Fruit fly (Drosophila melanogaster) whole organism, embryonic: ENCODE data around the gene meigo.

Experiments used
- Ada2b ChIP-seq: fragments of 200-800 bp; sonication (Bioruptor generic); IDR thresholded peaks from 2 replicates; pipeline ENCODE4 v1.3.6; 2022; ENCODE audit warnings: missing biosample characterization, missing genetic modification characterization
- Asciz ChIP-seq: fragments of 200-800 bp; sonication (Bioruptor generic); optimal IDR thresholded peaks from 2 replicates; lab custom pipeline; 2017; ENCODE audit warnings: missing biosample characterization, mild to moderate bottlenecking, missing genetic modification characterization, missing genetic modification reagents
- Atf-2 ChIP-seq: fragments of 200-800 bp; sonication (Bioruptor generic); optimal IDR thresholded peaks from 2 replicates; lab custom pipeline; 2016; ENCODE audit warnings: missing biosample characterization, missing genetic modification characterization
- Atf3 ChIP-seq: fragments of 200-800 bp; sonication (Bioruptor generic); optimal IDR thresholded peaks from 3 replicates; lab custom pipeline; 2016; ENCODE audit warnings: missing biosample characterization, missing genetic modification characterization
- CG10274 ChIP-seq: fragments of 200-800 bp; sonication (Bioruptor generic); optimal IDR thresholded peaks from 3 replicates; lab custom pipeline; 2017; ENCODE audit warnings: missing biosample characterization, mild to moderate bottlenecking, missing genetic modification characterization
- CG10431 ChIP-seq: fragments of 200-800 bp; sonication (Bioruptor generic); optimal IDR thresholded peaks from 3 replicates; lab custom pipeline; 2018; ENCODE audit warnings: missing biosample characterization, mild to moderate bottlenecking, missing genetic modification characterization
- CG10959 ChIP-seq: fragments of 200-800 bp; sonication (Bioruptor generic); IDR thresholded peaks from 2 replicates; pipeline ENCODE4 v1.3.6; 2022; ENCODE audit warnings: missing biosample characterization, missing genetic modification characterization
- CG1233 ChIP-seq: fragments of 200-800 bp; sonication (Bioruptor generic); optimal IDR thresholded peaks from 4 replicates; lab custom pipeline; 2018; ENCODE audit warnings: missing biosample characterization, mild to moderate bottlenecking, missing genetic modification characterization
- CG12942 ChIP-seq: fragments of 200-800 bp; sonication (Bioruptor generic); optimal IDR thresholded peaks from 3 replicates; lab custom pipeline; 2016; ENCODE audit warnings: missing biosample characterization, missing genetic modification characterization
- CG13624 ChIP-seq: fragments of 200-800 bp; sonication (Bioruptor generic); optimal IDR thresholded peaks from 2 replicates; lab custom pipeline; 2016; ENCODE audit warnings: missing biosample characterization, missing genetic modification characterization
- CG14667 ChIP-seq: fragments of 200-800 bp; sonication (Bioruptor generic); IDR thresholded peaks from 2 replicates; pipeline ENCODE4 v1.3.6; 2022; ENCODE audit warnings: missing biosample characterization, missing genetic modification characterization
- CG1529 ChIP-seq: fragments of 200-800 bp; sonication (Bioruptor generic); optimal IDR thresholded peaks from 3 replicates; lab custom pipeline; 2018; ENCODE audit warnings: missing biosample characterization, missing genetic modification characterization
- CG17359 ChIP-seq: fragments of 200-800 bp; sonication (Bioruptor generic); optimal IDR thresholded peaks from 3 replicates; lab custom pipeline; 2018; ENCODE audit warnings: missing biosample characterization, mild to moderate bottlenecking, missing genetic modification characterization, moderate library complexity
- CG17385 ChIP-seq: fragments of 200-800 bp; sonication (Bioruptor generic); optimal IDR thresholded peaks from 3 replicates; lab custom pipeline; 2018; ENCODE audit warnings: missing biosample characterization, mild to moderate bottlenecking, missing genetic modification characterization
- CG17612 ChIP-seq: fragments of 200-800 bp; sonication (Bioruptor generic); IDR thresholded peaks from 2 replicates; pipeline ENCODE4 v1.3.6; 2022; ENCODE audit warnings: missing biosample characterization, missing genetic modification characterization
- CG18599 ChIP-seq: fragments of 200-800 bp; sonication (Bioruptor generic); optimal IDR thresholded peaks from 3 replicates; lab custom pipeline; 2017; ENCODE audit warnings: missing biosample characterization, missing genetic modification characterization, mild to moderate bottlenecking, moderate library complexity, missing genetic modification reagents
- CG2120 ChIP-seq: fragments of 200-800 bp; sonication (Bioruptor generic); optimal IDR thresholded peaks from 3 replicates; lab custom pipeline; 2016; ENCODE audit warnings: missing biosample characterization, missing genetic modification characterization
- CG2202 ChIP-seq: fragments of 200-800 bp; sonication (Bioruptor generic); optimal IDR thresholded peaks from 2 replicates; lab custom pipeline; 2018; ENCODE audit warnings: missing biosample characterization, mild to moderate bottlenecking, missing genetic modification characterization
- CG2678 ChIP-seq: fragments of 200-800 bp; sonication (Bioruptor generic); optimal IDR thresholded peaks from 3 replicates; lab custom pipeline; 2019; ENCODE audit warnings: missing biosample characterization, mild to moderate bottlenecking, missing genetic modification characterization, moderate library complexity
- CG32772 ChIP-seq: fragments of 200-800 bp; sonication (Bioruptor generic); IDR thresholded peaks from 2 replicates; pipeline ENCODE4 v1.3.6; 2022; ENCODE audit warnings: missing biosample characterization, missing genetic modification characterization
- CG3281 ChIP-seq: fragments of 200-800 bp; sonication (Bioruptor generic); optimal IDR thresholded peaks from 3 replicates; lab custom pipeline; 2017; ENCODE audit warnings: missing biosample characterization, mild to moderate bottlenecking, missing genetic modification characterization
- CG34422 ChIP-seq: fragments of 200-800 bp; sonication (Bioruptor generic); IDR thresholded peaks from 3 replicates; pipeline ENCODE4 v1.3.6; 2022; ENCODE audit warnings: missing biosample characterization, missing genetic modification characterization
- CG43689 ChIP-seq: fragments of 200-800 bp; sonication (Bioruptor generic); IDR thresholded peaks from 2 replicates; pipeline ENCODE4 v1.3.6; 2022; ENCODE audit warnings: missing biosample characterization, missing genetic modification characterization
- CG4404 ChIP-seq: fragments of 200-800 bp; sonication (Bioruptor generic); IDR thresholded peaks from 2 replicates; pipeline ENCODE4 v1.3.6; 2022; ENCODE audit warnings: missing biosample characterization, missing genetic modification characterization
- CG5180 ChIP-seq: fragments of 200-800 bp; sonication (Bioruptor generic); optimal IDR thresholded peaks from 3 replicates; lab custom pipeline; 2017; ENCODE audit warnings: missing biosample characterization, missing genetic modification characterization, mild to moderate bottlenecking, moderate library complexity, missing genetic modification reagents
- CG7963 ChIP-seq: fragments of 200-800 bp; sonication (Bioruptor generic); IDR thresholded peaks from 3 replicates; pipeline ENCODE4 v1.3.6; 2022; ENCODE audit warnings: missing biosample characterization, missing genetic modification characterization; ENCODE audit not compliant: partially characterized antibody
- CG8944 ChIP-seq: fragments of 200-800 bp; sonication (Bioruptor generic); optimal IDR thresholded peaks from 3 replicates; lab custom pipeline; 2016; ENCODE audit warnings: missing biosample characterization, missing genetic modification characterization
- CG9609 ChIP-seq: fragments of 200-800 bp; sonication (Bioruptor generic); optimal IDR thresholded peaks from 3 replicates; lab custom pipeline; 2016; ENCODE audit warnings: missing biosample characterization, missing genetic modification characterization
- Doc3 ChIP-seq: fragments of 200-800 bp; sonication (Bioruptor generic); IDR thresholded peaks from 3 replicates; pipeline ENCODE4 v1.3.6; 2022; ENCODE audit warnings: missing biosample characterization, missing genetic modification characterization; ENCODE audit not compliant: partially characterized antibody
- Dp ChIP-seq: fragments of 200-800 bp; sonication (Bioruptor generic); optimal IDR thresholded peaks from 2 replicates; lab custom pipeline; 2018; ENCODE audit warnings: missing biosample characterization, mild to moderate bottlenecking, missing genetic modification characterization, moderate library complexity
- H2.0 ChIP-seq: fragments of 200-800 bp; sonication (Bioruptor generic); IDR thresholded peaks from 2 replicates; pipeline ENCODE4 v1.3.6; 2022; ENCODE audit warnings: missing biosample characterization, missing genetic modification characterization
- Kr ChIP-seq: fragments of 200-800 bp; sonication (Bioruptor generic); optimal IDR thresholded peaks from 2 replicates; lab custom pipeline; 2017; ENCODE audit warnings: missing biosample characterization, mild to moderate bottlenecking, missing genetic modification characterization
- Lhr ChIP-seq: fragments of 200-800 bp; sonication (Bioruptor generic); optimal IDR thresholded peaks from 3 replicates; lab custom pipeline; 2017; ENCODE audit warnings: mild to moderate bottlenecking, missing biosample characterization, missing genetic modification reagents, missing genetic modification characterization
- Med ChIP-seq: fragments of 200-800 bp; sonication (Bioruptor generic); peaks from one replicate; lab custom pipeline; 2016; ENCODE audit warnings: missing biosample characterization, missing genetic modification characterization, mild to moderate bottlenecking, inconsistent platforms, moderate library complexity
- Poxn ChIP-seq: fragments of 200-800 bp; sonication (Bioruptor generic); IDR thresholded peaks from 2 replicates; pipeline ENCODE4 v1.3.6; 2022; ENCODE audit warnings: missing biosample characterization, missing genetic modification characterization
- Vsx1 ChIP-seq: fragments of 200-800 bp; sonication (Bioruptor generic); optimal IDR thresholded peaks from 2 replicates; lab custom pipeline; 2017; ENCODE audit warnings: missing biosample characterization, mild to moderate bottlenecking, missing genetic modification characterization, missing genetic modification reagents
- Xbp1 ChIP-seq: fragments of 200-800 bp; sonication (Bioruptor generic); optimal IDR thresholded peaks from 3 replicates; lab custom pipeline; 2016; ENCODE audit warnings: missing biosample characterization, mild to moderate bottlenecking, missing genetic modification characterization
- al ChIP-seq: fragments of 200-800 bp; sonication (Bioruptor generic); IDR thresholded peaks from 2 replicates; pipeline ENCODE4 v1.3.6; 2022; ENCODE audit warnings: missing biosample characterization, missing genetic modification characterization
- ap ChIP-seq: fragments of 200-800 bp; sonication (Bioruptor generic); IDR thresholded peaks from 2 replicates; pipeline ENCODE4 v1.3.6; 2022; ENCODE audit warnings: missing biosample characterization, missing genetic modification characterization
- ara ChIP-seq: fragments of 200-800 bp; sonication (Bioruptor generic); IDR thresholded peaks from 2 replicates; pipeline ENCODE4 v1.3.6; 2022; ENCODE audit warnings: missing biosample characterization, missing genetic modification characterization
- btn ChIP-seq: fragments of 200-800 bp; sonication (Bioruptor generic); optimal IDR thresholded peaks from 2 replicates; lab custom pipeline; 2016; ENCODE audit warnings: missing biosample characterization, missing genetic modification characterization
- ham ChIP-seq: fragments of 200-800 bp; sonication (Bioruptor generic); IDR thresholded peaks from 2 replicates; pipeline ENCODE4 v1.3.6; 2022; ENCODE audit warnings: missing biosample characterization, missing genetic modification characterization
- knrl ChIP-seq: fragments of 200-800 bp; sonication (Bioruptor generic); IDR thresholded peaks from 3 replicates; pipeline ENCODE4 v1.3.6; 2022; ENCODE audit warnings: missing biosample characterization, missing genetic modification characterization; ENCODE audit not compliant: partially characterized antibody
- lbe ChIP-seq: fragments of 200-800 bp; sonication (Bioruptor generic); optimal IDR thresholded peaks from 2 replicates; lab custom pipeline; 2016; ENCODE audit warnings: missing biosample characterization, mild to moderate bottlenecking, missing genetic modification characterization
- odd ChIP-seq: fragments of 200-800 bp; sonication (Bioruptor generic); optimal IDR thresholded peaks from 2 replicates; lab custom pipeline; 2017; ENCODE audit warnings: missing biosample characterization, mild to moderate bottlenecking, missing genetic modification characterization
- pho ChIP-seq: fragments of 200-800 bp; sonication (Bioruptor generic); optimal IDR thresholded peaks from 2 replicates; lab custom pipeline; 2016; ENCODE audit warnings: missing biosample characterization, missing genetic modification characterization
- pita ChIP-seq: fragments of 200-800 bp; sonication (Bioruptor generic); optimal IDR thresholded peaks from 2 replicates; lab custom pipeline; 2017; ENCODE audit warnings: missing biosample characterization, mild to moderate bottlenecking, missing genetic modification characterization
- stc ChIP-seq: fragments of 200-800 bp; sonication (Bioruptor generic); IDR thresholded peaks from 2 replicates; pipeline ENCODE4 v1.3.6; 2022; ENCODE audit warnings: missing biosample characterization, missing genetic modification characterization
- tap ChIP-seq: fragments of 200-800 bp; optimal IDR thresholded peaks from 3 replicates; lab custom pipeline; 2019; ENCODE audit warnings: missing biosample characterization, mild to moderate bottlenecking, missing genetic modification characterization, moderate library complexity
- toy ChIP-seq: fragments of 200-800 bp; sonication (Bioruptor generic); IDR thresholded peaks from 2 replicates; pipeline ENCODE4 v1.3.6; 2022; ENCODE audit warnings: missing biosample characterization, missing genetic modification characterization
- ttk ChIP-seq: fragments of 200-800 bp; sonication (Bioruptor generic); IDR thresholded peaks from 2 replicates; pipeline ENCODE4 v2.1.2; 2022; ENCODE audit warnings: missing biosample characterization, missing genetic modification characterization
- wek ChIP-seq: fragments of 200-800 bp; sonication (Bioruptor generic); optimal IDR thresholded peaks from 3 replicates; lab custom pipeline; 2018; ENCODE audit warnings: missing biosample characterization, mild to moderate bottlenecking, missing genetic modification characterization, moderate library complexity

The meigo gene

dm6 chr3R:21161620-21162029 lies 23.6 kb downstream of the meigo start (continued):
- TF ChIP-seq Dp (no peak), CG13624 (GFP tag; lab: Kevin White, UChicago) (peak; percentile 12), stc (GFP tag; lab: Robert Waterston, UW) (no peak), CG2120 (peak; percentile 79), lbe (GFP tag; lab: Kevin White, UChicago) (no peak), Med (GFP tag; lab: Kevin White, UChicago) (peak; percentile 87), CG9609 (GFP tag; lab: Kevin White, UChicago) (peak; percentile 50), wek (GFP tag; lab: Kevin White, UChicago) (no peak), ap (GFP tag; lab: Robert Waterston, UW) (no peak), CG43689 (GFP tag; lab: Robert Waterston, UW) (0 out of 2 replicates have a peak, but pooled peaks have one; percentile 16), CG12942 (GFP tag; lab: Kevin White, UChicago) (peak; percentile 5), CG8944 (GFP tag; lab: Kevin White, UChicago) (peak; percentile 2), Poxn (GFP tag; lab: Robert Waterston, UW) (0 out of 2 replicates have a peak, but pooled peaks have one; percentile 14), CG17612 (GFP tag; lab: Robert Waterston, UW) (no peak), Ada2b (GFP tag; lab: Robert Waterston, UW) (peak; percentile 41; the same call in 1 of the 2 replicates), Atf3 (no peak), Vsx1 (GFP tag; lab: Kevin White, UChicago) (no peak), CG5180 (GFP tag; lab: Kevin White, UChicago) (no peak), Lhr (no peak), CG2202 (no peak), Xbp1 (peak; percentile 38), btn (no peak), toy (GFP tag; lab: Robert Waterston, UW) (no peak), H2.0 (GFP tag; lab: Robert Waterston, UW) (peak; percentile 71), ham (GFP tag; lab: Robert Waterston, UW) (no peak), CG4404 (no peak), Doc3 (no peak), CG32772 (GFP tag; lab: Robert Waterston, UW) (no peak), pita (GFP tag; lab: Kevin White, UChicago) (no peak), CG1529 (GFP tag; lab: Kevin White, UChicago) (no peak), knrl (GFP tag; lab: Robert Waterston, UW) (no peak), CG34422 (no peak), CG17359 (tag; lab: Kevin White, UChicago) (peak; percentile 14), CG14667 (no peak), tap (no peak), Kr (GFP tag; lab: Kevin White, UChicago) (no peak), CG10274 (peak; percentile 25), CG10959 (GFP tag; lab: Robert Waterston, UW) (no peak), pho (peak; percentile 62), Asciz (GFP tag; lab: Kevin White, UChicago) (no peak), CG1233 (GFP tag; lab: Kevin White, UChicago) (peak; percentile 28), odd (GFP tag; lab: Kevin White, UChicago) (no peak), ara (GFP tag; lab: Robert Waterston, UW) (no peak), al (GFP tag; lab: Robert Waterston, UW) (no peak), Atf-2 (GFP tag; lab: Kevin White, UChicago) (no peak), CG10431 (no peak), CG17385 (peak; percentile 41), CG18599 (peak; percentile 64), CG3281 (GFP tag; lab: Kevin White, UChicago) (no peak), CG2678 (tag; lab: Kevin White, UChicago) (peak; percentile 53), ttk (GFP tag; lab: Robert Waterston, UW) (no peak), CG7963 (GFP tag; lab: Robert Waterston, UW) (no peak)
